Worm (Caenorhabditis elegans): Measurements from ENCODE around the gene dod-6.
"Not testable (repeated sequence)": the region's sequence is repeated elsewhere in the genome, so short reads cannot be mapped to it uniquely, and the experiment has no call there.

- not testable (repeated sequence) for TF ChIP-seq lin-35 (GFP tag; optimal IDR thresholded peaks at IDR 0.05); nfya-1 (tag; optimal IDR thresholded peaks at IDR 0.05; ENCODE audit: borderline replicate concordance, insufficient read depth); Y67H2A.10 (GFP tag; conservative IDR thresholded peaks at IDR 0.05); lin-54 (GFP tag; optimal IDR thresholded peaks at IDR 0.05); attf-3 (GFP tag; conservative IDR thresholded peaks at IDR 0.05); mcd-1 (GFP tag; IDR thresholded peaks at IDR 0.05); ztf-3 (GFP tag; optimal IDR thresholded peaks at IDR 0.05); pha-4 (tag; optimal IDR thresholded peaks at IDR 0.05); nfyb-1 (GFP tag; IDR thresholded peaks at IDR 0.05); ets-4 (GFP tag; optimal IDR thresholded peaks at IDR 0.05); unc-130 (GFP tag; optimal IDR thresholded peaks at IDR 0.05)
- peak; percentile 63 for TF ChIP-seq snpc-4 (GFP tag; optimal IDR thresholded peaks at IDR 0.05)
- TF ChIP-seq snpc-4 (tag; optimal IDR thresholded peaks at IDR 0.05), result peak in 3 of 4 experiments; percentile 50 to 91 (median 86)
Observed at ce11 chrIII:10242597-10242996, 45.1 kb downstream of the dod-6 start.

Data from whole organism, young adult.